Worm (Caenorhabditis elegans): ENCODE measurements around the gene cku-80.

DNA sequence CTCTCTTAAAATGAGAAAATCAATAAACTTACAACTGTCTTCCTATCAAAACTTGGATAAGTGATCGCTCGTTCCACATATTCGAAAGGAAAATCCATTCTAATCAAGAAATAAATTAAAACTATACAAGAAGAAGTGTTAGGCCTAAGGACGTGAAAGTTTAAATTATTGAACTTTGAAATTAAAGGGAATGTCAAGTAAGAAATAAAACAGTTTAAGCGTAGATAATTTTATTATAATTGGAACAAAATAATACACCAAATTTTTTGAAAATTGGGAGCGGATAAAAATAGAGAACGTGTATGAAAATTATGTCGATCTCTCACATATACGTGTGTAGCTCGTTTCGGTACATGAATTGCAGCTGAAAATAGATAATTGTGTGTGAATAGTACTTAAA, 9.8 kb downstream of the cku-80 start, which contains the start of gene C28A5.6:
- TF ChIP-seq ama-1 (optimal IDR thresholded peaks at IDR 0.05) = no peak
- TF ChIP-seq nfya-1 (tag; optimal IDR thresholded peaks at IDR 0.05) = no peak
- TF ChIP-seq nhr-11 (tag; optimal IDR thresholded peaks at IDR 0.05) = no peak
- TF ChIP-seq ceh-34 (tag; optimal IDR thresholded peaks at IDR 0.05) = no peak
- no peak for TF ChIP-seq fkh-6 (tag; optimal IDR thresholded peaks at IDR 0.05)
- no peak for TF ChIP-seq unc-42 (tag; optimal IDR thresholded peaks at IDR 0.05)
- no peak for TF ChIP-seq F13H6.1 (tag; optimal IDR thresholded peaks at IDR 0.05)
- TF ChIP-seq pax-1 (tag; optimal IDR thresholded peaks at IDR 0.05) = no peak
- TF ChIP-seq pros-1 (tag; optimal IDR thresholded peaks at IDR 0.05) = no peak
- TF ChIP-seq fkh-10 (GFP tag; optimal IDR thresholded peaks at IDR 0.05) = no peak

Measured in whole organism, late embryonic.